Fruit fly (Drosophila melanogaster) whole organism, embryonic: ENCODE measurements around the gene CG12420.

Experiments
- Aef1 ChIP-seq: fragments of 200-800 bp; sonication (Bioruptor generic); IDR thresholded peaks from 3 replicates; pipeline ENCODE4 v1.3.6; 2022; ENCODE audit warnings: missing biosample characterization, missing genetic modification characterization
- Bteb2 ChIP-seq: fragments of 200-800 bp; sonication (Bioruptor generic); optimal IDR thresholded peaks from 2 replicates; lab custom pipeline; 2016; ENCODE audit warnings: missing biosample characterization, missing genetic modification characterization
- CG11723 ChIP-seq: fragments of 200-800 bp; sonication (Bioruptor generic); optimal IDR thresholded peaks from 2 replicates; lab custom pipeline; 2017; ENCODE audit warnings: missing biosample characterization, mild to moderate bottlenecking, missing genetic modification characterization
- CG12942 ChIP-seq: fragments of 200-800 bp; sonication (Bioruptor generic); optimal IDR thresholded peaks from 3 replicates; lab custom pipeline; 2016; ENCODE audit warnings: missing biosample characterization, missing genetic modification characterization
- CG15073 ChIP-seq: fragments of 200-800 bp; sonication (Bioruptor generic); optimal IDR thresholded peaks from 2 replicates; lab custom pipeline; 2016; ENCODE audit warnings: missing biosample characterization, missing genetic modification characterization
- CG1602 ChIP-seq: fragments of 200-800 bp; sonication (Bioruptor generic); optimal IDR thresholded peaks from 3 replicates; lab custom pipeline; 2016; ENCODE audit warnings: missing biosample characterization, missing genetic modification characterization
- CG17186 ChIP-seq: fragments of 200-800 bp; sonication (Bioruptor generic); optimal IDR thresholded peaks from 3 replicates; lab custom pipeline; 2017; ENCODE audit warnings: missing biosample characterization, missing genetic modification reagents, missing genetic modification characterization
- CG17385 ChIP-seq: fragments of 200-800 bp; sonication (Bioruptor generic); optimal IDR thresholded peaks from 3 replicates; lab custom pipeline; 2018; ENCODE audit warnings: missing biosample characterization, mild to moderate bottlenecking, missing genetic modification characterization
- CG17802 ChIP-seq: fragments of 200-800 bp; sonication (Bioruptor generic); optimal IDR thresholded peaks from 2 replicates; lab custom pipeline; 2018; ENCODE audit warnings: missing biosample characterization, mild to moderate bottlenecking, missing genetic modification characterization, moderate library complexity
- CG2116 ChIP-seq: fragments of 200-800 bp; sonication (Bioruptor generic); optimal IDR thresholded peaks from 3 replicates; lab custom pipeline; 2018; ENCODE audit warnings: missing biosample characterization, mild to moderate bottlenecking, missing genetic modification characterization
- CG2889 ChIP-seq: fragments of 200-800 bp; sonication (Bioruptor generic); IDR thresholded peaks from 3 replicates; pipeline ENCODE4 v1.3.6; 2022; ENCODE audit warnings: missing biosample characterization, missing genetic modification characterization
- CG33213 ChIP-seq: fragments of 200-800 bp; sonication (Bioruptor generic); optimal IDR thresholded peaks from 3 replicates; lab custom pipeline; 2016; ENCODE audit warnings: missing biosample characterization, missing genetic modification characterization
- CG33557 ChIP-seq: fragments of 200-800 bp; sonication (Bioruptor generic); optimal IDR thresholded peaks from 2 replicates; lab custom pipeline; 2019; ENCODE audit warnings: missing biosample characterization, mild to moderate bottlenecking, missing genetic modification characterization, moderate library complexity
- CG4854 ChIP-seq: fragments of 200-800 bp; sonication (Bioruptor generic); optimal IDR thresholded peaks from 2 replicates; lab custom pipeline; 2016; ENCODE audit warnings: missing biosample characterization, missing genetic modification characterization, inconsistent platforms
- CG5245 ChIP-seq: fragments of 200-800 bp; sonication (Bioruptor generic); optimal IDR thresholded peaks from 3 replicates; lab custom pipeline; 2016; ENCODE audit warnings: missing biosample characterization, missing genetic modification characterization
- CG8388 ChIP-seq: fragments of 200-800 bp; sonication (Bioruptor generic); optimal IDR thresholded peaks from 2 replicates; lab custom pipeline; 2019; ENCODE audit warnings: missing biosample characterization, mild to moderate bottlenecking, missing genetic modification characterization, moderate library complexity
- CG8765 ChIP-seq: fragments of 200-800 bp; sonication (Bioruptor generic); IDR thresholded peaks from 2 replicates; pipeline ENCODE4 v1.3.6; 2022; ENCODE audit warnings: missing biosample characterization, missing genetic modification characterization
- CG9727 ChIP-seq: fragments of 200-800 bp; sonication (Bioruptor generic); optimal IDR thresholded peaks from 3 replicates; lab custom pipeline; 2017; ENCODE audit warnings: missing biosample characterization, mild to moderate bottlenecking, missing genetic modification characterization
- CG9876 ChIP-seq: fragments of 200-800 bp; sonication (Bioruptor generic); optimal IDR thresholded peaks from 2 replicates; lab custom pipeline; 2016; ENCODE audit warnings: missing biosample characterization, missing genetic modification characterization
- CTCF ChIP-seq: fragments of 200-800 bp; sonication (Bioruptor generic); optimal IDR thresholded peaks from 2 replicates; lab custom pipeline; 2017; ENCODE audit warnings: missing biosample characterization, mild to moderate bottlenecking, missing genetic modification characterization, moderate library complexity
- D19A ChIP-seq: fragments of 200-800 bp; optimal IDR thresholded peaks from 3 replicates; lab custom pipeline; 2019; ENCODE audit warnings: missing biosample characterization, mild to moderate bottlenecking, missing genetic modification characterization, moderate library complexity
- Dip3 ChIP-seq: fragments of 200-800 bp; sonication (Bioruptor generic); optimal IDR thresholded peaks from 3 replicates; lab custom pipeline; 2016; ENCODE audit warnings: missing biosample characterization, missing genetic modification characterization
- Doc2 ChIP-seq: fragments of 200-800 bp; sonication (Bioruptor generic); IDR thresholded peaks from 2 replicates; pipeline ENCODE4 v1.3.6; 2022; ENCODE audit warnings: missing biosample characterization, missing genetic modification characterization
- E2f2 ChIP-seq: fragments of 200-800 bp; sonication (Bioruptor generic); IDR thresholded peaks from 2 replicates; pipeline ENCODE4 v1.3.6; 2022; ENCODE audit warnings: missing biosample characterization, missing genetic modification characterization
- Fer2 ChIP-seq: fragments of 200-800 bp; sonication (Bioruptor generic); optimal IDR thresholded peaks from 2 replicates; lab custom pipeline; 2018; ENCODE audit warnings: missing biosample characterization, mild to moderate bottlenecking, missing genetic modification characterization, moderate library complexity
- HLHmδ ChIP-seq: fragments of 200-800 bp; sonication (Bioruptor generic); optimal IDR thresholded peaks from 2 replicates; lab custom pipeline; 2018; ENCODE audit warnings: missing biosample characterization, mild to moderate bottlenecking, missing genetic modification characterization, moderate library complexity
- HmgD ChIP-seq: fragments of 200-800 bp; sonication (Bioruptor generic); optimal IDR thresholded peaks from 3 replicates; lab custom pipeline; 2016; ENCODE audit warnings: missing biosample characterization, missing genetic modification characterization
- Hr3 ChIP-seq: fragments of 200-800 bp; sonication (Bioruptor generic); optimal IDR thresholded peaks from 3 replicates; lab custom pipeline; 2016; ENCODE audit warnings: missing biosample characterization, missing genetic modification characterization
- Lhr ChIP-seq: fragments of 200-800 bp; sonication (Bioruptor generic); optimal IDR thresholded peaks from 3 replicates; lab custom pipeline; 2017; ENCODE audit warnings: mild to moderate bottlenecking, missing biosample characterization, missing genetic modification reagents, missing genetic modification characterization
- Nf-YB ChIP-seq: fragments of 200-800 bp; sonication (Bioruptor generic); optimal IDR thresholded peaks from 3 replicates; lab custom pipeline; 2019; ENCODE audit warnings: missing biosample characterization, mild to moderate bottlenecking, missing genetic modification characterization, moderate library complexity
- Oli ChIP-seq: fragments of 200-800 bp; sonication (Bioruptor generic); optimal IDR thresholded peaks from 2 replicates; lab custom pipeline; 2018; ENCODE audit warnings: missing biosample characterization, mild to moderate bottlenecking, missing genetic modification characterization, moderate library complexity
- Ravus ChIP-seq: fragments of 200-800 bp; sonication (Bioruptor generic); IDR thresholded peaks from 2 replicates; pipeline ENCODE4 v1.3.6; 2022; ENCODE audit warnings: missing biosample characterization, missing genetic modification characterization
- Side ChIP-seq: fragments of 200-800 bp; sonication (Bioruptor generic); optimal IDR thresholded peaks from 2 replicates; lab custom pipeline; 2016; ENCODE audit warnings: missing biosample characterization, missing genetic modification characterization
- Sry-δ ChIP-seq: fragments of 200-800 bp; sonication (Bioruptor generic); optimal IDR thresholded peaks from 2 replicates; lab custom pipeline; 2016; ENCODE audit warnings: missing biosample characterization, missing genetic modification characterization
- ac ChIP-seq: fragments of 200-800 bp; sonication (Bioruptor generic); optimal IDR thresholded peaks from 3 replicates; lab custom pipeline; 2017; ENCODE audit warnings: missing biosample characterization, mild to moderate bottlenecking, missing genetic modification characterization
- chinmo ChIP-seq: fragments of 200-800 bp; sonication (Bioruptor generic); IDR thresholded peaks from 4 replicates; pipeline ENCODE4 v1.3.6; 2022; ENCODE audit warnings: missing biosample characterization, missing genetic modification characterization; ENCODE audit not compliant: partially characterized antibody
- dysf ChIP-seq: fragments of 200-800 bp; sonication (Bioruptor generic); IDR thresholded peaks from 3 replicates; pipeline ENCODE4 v1.3.6; 2022; ENCODE audit warnings: missing biosample characterization, missing genetic modification characterization
- fd96Cb ChIP-seq: fragments of 200-800 bp; sonication (Bioruptor generic); optimal IDR thresholded peaks from 2 replicates; lab custom pipeline; 2018; ENCODE audit warnings: missing biosample characterization, mild to moderate bottlenecking, missing genetic modification characterization, moderate library complexity
- her ChIP-seq: fragments of 200-800 bp; sonication (Bioruptor generic); optimal IDR thresholded peaks from 2 replicates; lab custom pipeline; 2016; ENCODE audit warnings: missing biosample characterization, missing genetic modification characterization
- ind ChIP-seq: fragments of 200-800 bp; sonication (Bioruptor generic); optimal IDR thresholded peaks from 3 replicates; lab custom pipeline; 2016; ENCODE audit warnings: missing biosample characterization, missing genetic modification characterization
- jumu ChIP-seq: fragments of 200-800 bp; sonication (Bioruptor generic); optimal IDR thresholded peaks from 3 replicates; lab custom pipeline; 2016; ENCODE audit warnings: missing biosample characterization, missing genetic modification characterization
- lab ChIP-seq: fragments of 200-800 bp; sonication (Bioruptor generic); optimal IDR thresholded peaks from 3 replicates; lab custom pipeline; 2017; ENCODE audit warnings: missing biosample characterization, missing genetic modification characterization, mild to moderate bottlenecking, moderate library complexity, missing genetic modification reagents
- lmd ChIP-seq: fragments of 200-800 bp; sonication (Bioruptor generic); IDR thresholded peaks from 2 replicates; pipeline ENCODE4 v1.3.6; 2022; ENCODE audit warnings: missing biosample characterization, missing genetic modification characterization
- onecut ChIP-seq: fragments of 200-800 bp; sonication (Bioruptor generic); IDR thresholded peaks from 2 replicates; pipeline ENCODE4 v1.3.6; 2022; ENCODE audit warnings: missing biosample characterization, missing genetic modification characterization
- ranshi ChIP-seq: fragments of 200-800 bp; sonication (Bioruptor generic); IDR thresholded peaks from 2 replicates; pipeline ENCODE4 v1.3.6; 2022; ENCODE audit warnings: missing biosample characterization, missing genetic modification characterization
- scrt ChIP-seq: fragments of 200-800 bp; sonication (Bioruptor generic); optimal IDR thresholded peaks from 2 replicates; lab custom pipeline; 2018; ENCODE audit warnings: missing biosample characterization, mild to moderate bottlenecking, missing genetic modification characterization, moderate library complexity
- slbo ChIP-seq: fragments of 200-800 bp; sonication (Bioruptor generic); IDR thresholded peaks from 2 replicates; pipeline ENCODE4 v1.3.6; 2022; ENCODE audit warnings: missing biosample characterization, missing genetic modification characterization
- ssp ChIP-seq: fragments of 200-800 bp; sonication (Bioruptor generic); IDR thresholded peaks from 2 replicates; pipeline ENCODE4 v1.3.6; 2022; ENCODE audit warnings: missing biosample characterization, missing genetic modification characterization
- unpg ChIP-seq: fragments of 200-800 bp; sonication (Bioruptor generic); optimal IDR thresholded peaks from 3 replicates; lab custom pipeline; 2018; ENCODE audit warnings: missing biosample characterization, mild to moderate bottlenecking, missing genetic modification characterization, moderate library complexity
- usp ChIP-seq: fragments of >200 bp; optimal IDR thresholded peaks from 2 replicates; lab custom pipeline; 2017; ENCODE audit warnings: missing biosample characterization, missing genetic modification characterization
- wek ChIP-seq: fragments of 200-800 bp; sonication (Bioruptor generic); optimal IDR thresholded peaks from 3 replicates; lab custom pipeline; 2018; ENCODE audit warnings: missing biosample characterization, mild to moderate bottlenecking, missing genetic modification characterization, moderate library complexity
- wor ChIP-seq: fragments of 200-800 bp; sonication (Bioruptor generic); IDR thresholded peaks from 2 replicates; pipeline ENCODE4 v1.3.6; 2022; ENCODE audit warnings: missing biosample characterization, missing genetic modification characterization

Gene CG12420

dm6 chr3R:10268865-10269442 is 46.5 kb downstream of the CG12420 start (continued):
- TF ChIP-seq CG4854 (GFP tag; lab: Kevin White, UChicago), result peak; percentile 39
- TF ChIP-seq Lhr (GFP tag; lab: Kevin White, UChicago), result no peak
- peak; percentile 63 for TF ChIP-seq Oli (tag; lab: Kevin White, UChicago)
- TF ChIP-seq CG1602 (GFP tag; lab: Kevin White, UChicago), result peak; percentile 24
- peak; percentile 80 for TF ChIP-seq lmd (GFP tag; lab: Robert Waterston, UW)
- no peak for TF ChIP-seq CTCF
- peak; percentile 50 for TF ChIP-seq CG5245 (GFP tag; lab: Kevin White, UChicago)
- no peak for TF ChIP-seq CG17186 (GFP tag; lab: Kevin White, UChicago)
- no peak for TF ChIP-seq ac
- TF ChIP-seq slbo, result peak; percentile 87
- TF ChIP-seq ranshi, result peak; percentile 69
- peak; percentile 29 for TF ChIP-seq E2f2 (GFP tag; lab: Robert Waterston, UW)
- TF ChIP-seq jumu (GFP tag; lab: Kevin White, UChicago), result no peak
- no peak for TF ChIP-seq CG9727 (GFP tag; lab: Kevin White, UChicago)
- no peak for TF ChIP-seq CG11723
- TF ChIP-seq Ravus, result peak; percentile 53
- TF ChIP-seq onecut (GFP tag; lab: Robert Waterston, UW), result peak; percentile 37
- TF ChIP-seq Dip3 (GFP tag; lab: Kevin White, UChicago), result peak; percentile 52
- peak; percentile 68 for TF ChIP-seq fd96Cb (tag; lab: Kevin White, UChicago)
- TF ChIP-seq Fer2 (tag; lab: Kevin White, UChicago), result no peak
- peak; percentile 83 for TF ChIP-seq lab (GFP tag; lab: Kevin White, UChicago)
- TF ChIP-seq D19A, result peak; percentile 21
- no peak for TF ChIP-seq Nf-YB (GFP tag; lab: Kevin White, UChicago)
- no peak for TF ChIP-seq chinmo (GFP tag; lab: Robert Waterston, UW)
- no peak for TF ChIP-seq HmgD (GFP tag; lab: Kevin White, UChicago)
- peak; percentile 52 for TF ChIP-seq ssp (GFP tag; lab: Robert Waterston, UW)
- no peak for TF ChIP-seq usp
- TF ChIP-seq CG33557, result no peak
- TF ChIP-seq CG17802, result peak; percentile 2
- TF ChIP-seq dysf (GFP tag; lab: Robert Waterston, UW), result peak; percentile 85
- TF ChIP-seq HLHmδ (GFP tag; lab: Kevin White, UChicago), result no peak
- peak; percentile 30 for TF ChIP-seq scrt (GFP tag; lab: Kevin White, UChicago)
- TF ChIP-seq CG8765 (GFP tag; lab: Robert Waterston, UW), result no peak
- peak; percentile 28 for TF ChIP-seq CG12942 (GFP tag; lab: Kevin White, UChicago)
- no peak for TF ChIP-seq CG15073 (GFP tag; lab: Kevin White, UChicago)
- TF ChIP-seq CG8388 (GFP tag; lab: Kevin White, UChicago), result peak; percentile 62
- peak; percentile 73 for TF ChIP-seq wor (GFP tag; lab: Robert Waterston, UW)
- no peak for TF ChIP-seq CG9876 (GFP tag; lab: Kevin White, UChicago)
- TF ChIP-seq wek (GFP tag; lab: Kevin White, UChicago), result no peak
- TF ChIP-seq Aef1 (GFP tag; lab: Robert Waterston, UW), result peak; percentile 82
- TF ChIP-seq CG17385 (GFP tag; lab: Kevin White, UChicago), result peak; percentile 57
- peak; percentile 75; the same call in 2 of the 3 replicates for TF ChIP-seq CG2889 (GFP tag; lab: Robert Waterston, UW)
- no peak for TF ChIP-seq her (GFP tag; lab: Kevin White, UChicago)
- peak; percentile 71 for TF ChIP-seq ind (GFP tag; lab: Kevin White, UChicago)
- peak; percentile 67 for TF ChIP-seq Doc2 (GFP tag; lab: Robert Waterston, UW)
- no peak for TF ChIP-seq Sry-δ (GFP tag; lab: Kevin White, UChicago)
- TF ChIP-seq CG33213, result no peak
- TF ChIP-seq Side (GFP tag; lab: Kevin White, UChicago), result peak; percentile 24
- peak; percentile 53 for TF ChIP-seq Hr3
- peak; percentile 53 for TF ChIP-seq Bteb2 (GFP tag; lab: Kevin White, UChicago)
- peak; percentile 75 for TF ChIP-seq unpg (GFP tag; lab: Kevin White, UChicago)
- TF ChIP-seq CG2116 (GFP tag; lab: Kevin White, UChicago), result no peak
